Fruit fly (Drosophila melanogaster) whole organism, adult: ENCODE data around the gene CG17349.
A peak's percentile ranks its signal among the peaks of the same experiment; 100 is the strongest.

Source experiments
- CG11617 ChIP-seq: fragments of 200-800 bp; sonication (Bioruptor generic); optimal IDR thresholded peaks from 2 replicates; lab custom pipeline; 2017; ENCODE audit warnings: mild to moderate bottlenecking, missing biosample characterization, missing genetic modification reagents, missing genetic modification characterization
- CG12768 ChIP-seq: fragments of 200-800 bp; sonication (Bioruptor generic); optimal IDR thresholded peaks from 2 replicates; lab custom pipeline; 2017; ENCODE audit warnings: missing biosample characterization, missing genetic modification characterization, mild to moderate bottlenecking, moderate library complexity, missing genetic modification reagents
- CG14711 ChIP-seq: fragments of 200-800 bp; sonication (Bioruptor generic); optimal IDR thresholded peaks from 2 replicates; lab custom pipeline; 2018; ENCODE audit warnings: missing biosample characterization, mild to moderate bottlenecking, missing genetic modification characterization, moderate library complexity
- CG1620 ChIP-seq: fragments of 200-800 bp; sonication (Bioruptor generic); optimal IDR thresholded peaks from 2 replicates; lab custom pipeline; 2016; ENCODE audit warnings: missing biosample characterization, missing genetic modification characterization
- CG33017 ChIP-seq: fragments of 200-800 bp; sonication (Bioruptor generic); optimal IDR thresholded peaks from 2 replicates; lab custom pipeline; 2018; ENCODE audit warnings: missing biosample characterization, mild to moderate bottlenecking, missing genetic modification characterization, moderate library complexity
- CG5204 ChIP-seq: fragments of 200-800 bp; sonication (Bioruptor generic); optimal IDR thresholded peaks from 2 replicates; lab custom pipeline; 2016; ENCODE audit warnings: missing biosample characterization, missing genetic modification characterization
- CG7045 ChIP-seq: fragments of 200-800 bp; sonication (Bioruptor generic); optimal IDR thresholded peaks from 2 replicates; lab custom pipeline; 2017; ENCODE audit warnings: missing biosample characterization, mild to moderate bottlenecking, missing genetic modification characterization
- CG7101 ChIP-seq: fragments of 200-800 bp; sonication (Bioruptor generic); optimal IDR thresholded peaks from 2 replicates; lab custom pipeline; 2018; ENCODE audit warnings: missing biosample characterization, mild to moderate bottlenecking, missing genetic modification characterization, moderate library complexity
- Clk ChIP-seq: fragments of 200-800 bp; sonication (Bioruptor generic); optimal IDR thresholded peaks from 2 replicates; lab custom pipeline; 2017; ENCODE audit warnings: missing biosample characterization, missing genetic modification characterization
- Crg-1 ChIP-seq: fragments of 200-800 bp; sonication (Bioruptor generic); optimal IDR thresholded peaks from 2 replicates; lab custom pipeline; 2016; ENCODE audit warnings: missing biosample characterization, missing genetic modification characterization
- Hr96 ChIP-seq: fragments of 200-800 bp; sonication (Bioruptor generic); optimal IDR thresholded peaks from 2 replicates; lab custom pipeline; 2016; ENCODE audit warnings: missing biosample characterization, missing genetic modification characterization
- Mnt ChIP-seq: fragments of 200-800 bp; sonication (Bioruptor generic); optimal IDR thresholded peaks from 2 replicates; lab custom pipeline; 2016; ENCODE audit warnings: missing biosample characterization, mild to moderate bottlenecking, missing genetic modification characterization
- bab1 ChIP-seq: fragments of 200-800 bp; sonication (Bioruptor generic); optimal IDR thresholded peaks from 3 replicates; lab custom pipeline; 2019; ENCODE audit warnings: missing biosample characterization, mild to moderate bottlenecking, missing genetic modification characterization, moderate library complexity
- cic ChIP-seq: fragments of 200-800 bp; sonication (Bioruptor generic); optimal IDR thresholded peaks from 2 replicates; lab custom pipeline; 2017; ENCODE audit warnings: missing biosample characterization, mild to moderate bottlenecking, missing genetic modification characterization, moderate library complexity
- cnc ChIP-seq, 2 experiments: fragments of >200 bp; optimal IDR thresholded peaks; 2 replicates each; lab custom pipeline; 2017
- kay ChIP-seq: fragments of 200-800 bp; sonication (Bioruptor generic); peaks from one replicate; lab custom pipeline; 2016; ENCODE audit warnings: missing biosample characterization, missing genetic modification characterization, borderline replicate concordance
- ovo ChIP-seq: fragments of 200-800 bp; sonication (Bioruptor generic); optimal IDR thresholded peaks from 2 replicates; lab custom pipeline; 2016; ENCODE audit warnings: missing biosample characterization, missing genetic modification characterization
- pad ChIP-seq: fragments of 200-800 bp; sonication (Bioruptor generic); optimal IDR thresholded peaks from 3 replicates; lab custom pipeline; 2017; ENCODE audit warnings: missing biosample characterization, missing genetic modification characterization, mild to moderate bottlenecking, moderate library complexity, missing genetic modification reagents
- tj ChIP-seq: fragments of 200-800 bp; sonication (Bioruptor generic); optimal IDR thresholded peaks from 3 replicates; lab custom pipeline; 2017; ENCODE audit warnings: missing biosample characterization, mild to moderate bottlenecking, missing genetic modification characterization, moderate library complexity
- toe ChIP-seq: fragments of 200-800 bp; sonication (Bioruptor generic); optimal IDR thresholded peaks from 2 replicates; lab custom pipeline; 2016; ENCODE audit warnings: missing biosample characterization, missing genetic modification characterization

The CG17349 gene

DNA sequence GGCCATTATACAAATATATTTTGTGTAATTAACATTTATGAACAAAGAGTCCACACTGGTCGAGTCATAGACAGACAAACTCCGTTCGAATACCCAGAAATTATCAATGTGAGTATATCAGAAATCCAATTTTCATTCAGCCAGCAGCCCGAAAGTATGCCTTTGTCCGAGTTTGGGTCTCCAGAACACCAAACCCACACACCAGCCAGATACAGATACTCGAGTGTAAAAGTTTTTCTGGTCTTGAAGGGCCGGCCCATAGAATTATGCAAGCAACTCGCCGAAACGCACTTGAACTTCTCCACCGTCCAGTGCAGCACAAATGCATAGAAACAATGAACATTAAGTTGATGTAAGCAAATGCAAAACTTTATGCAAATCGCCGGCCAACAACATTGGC lies 8.4 kb downstream of the CG17349 start:
- TF ChIP-seq CG7045 (GFP tag; lab: Kevin White, UChicago) (no peak), CG12768 (no peak), CG5204 (GFP tag; lab: Kevin White, UChicago) (no peak), CG1620 (GFP tag; lab: Kevin White, UChicago) (no peak), ovo (GFP tag; lab: Kevin White, UChicago) (no peak), kay (GFP tag; lab: Kevin White, UChicago) (no peak), cic (GFP tag; lab: Kevin White, UChicago) (no peak), tj (no peak), CG14711 (tag; lab: Kevin White, UChicago) (no peak), CG11617 (GFP tag; lab: Kevin White, UChicago) (no peak), cnc (optimal IDR thresholded peaks at IDR 0.05; lab: Kevin White, UChicago) (no peak), Crg-1 (GFP tag; lab: Kevin White, UChicago) (no peak), CG33017 (no peak), pad (no peak), Mnt (GFP tag; lab: Kevin White, UChicago) (no peak)

DNA sequence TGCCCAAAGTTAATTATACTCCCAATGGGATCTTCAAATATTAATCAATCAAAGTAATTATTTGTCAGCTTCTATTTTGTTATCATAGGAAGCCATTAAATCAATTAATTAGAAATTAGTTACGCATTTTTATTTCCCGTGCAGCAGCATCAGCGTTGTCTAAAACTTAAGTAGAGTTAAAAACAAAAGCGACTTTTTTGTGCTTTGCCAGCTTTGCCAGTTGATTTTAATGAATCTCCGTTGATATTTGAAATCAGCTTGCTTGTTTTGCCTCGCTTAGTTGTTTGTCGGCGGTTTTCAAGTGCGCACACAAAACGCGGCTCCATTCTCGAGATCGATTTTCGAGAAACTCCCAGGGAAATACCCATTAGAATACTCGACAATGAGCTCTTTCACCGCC lies 10.4 kb downstream of the CG17349 start, which contains the start of gene CG17350:
Gene CG17350 (plus strand): TSS at position 301 of the 400 bp plus-strand sequence.
- no peak for TF ChIP-seq Mnt (GFP tag; lab: Kevin White, UChicago)

DNA sequence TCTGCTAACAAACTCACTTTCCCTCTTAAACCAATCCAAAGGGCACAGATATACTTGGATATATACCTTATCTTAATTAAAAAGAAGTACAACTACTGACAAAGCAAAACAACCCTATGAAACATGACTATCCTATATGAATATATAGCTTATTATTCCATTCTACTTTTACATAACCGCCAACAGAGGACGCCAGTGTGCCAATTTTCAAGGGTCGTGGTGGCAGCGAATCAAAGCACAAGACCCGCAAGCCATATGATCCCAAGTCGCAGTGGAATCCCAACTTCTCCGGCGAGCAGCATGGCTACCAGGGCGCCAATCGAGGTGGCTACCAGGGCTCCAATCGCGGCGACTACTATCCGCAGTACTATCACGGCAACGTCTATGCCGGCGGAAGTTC lies 12.1 kb downstream of the CG17349 start:
- TF ChIP-seq tj (no peak), kay (GFP tag; lab: Kevin White, UChicago) (no peak), bab1 (GFP tag; lab: Kevin White, UChicago) (no peak), Hr96 (no peak), CG7045 (GFP tag; lab: Kevin White, UChicago) (no peak), ovo (GFP tag; lab: Kevin White, UChicago) (no peak), cnc (optimal IDR thresholded peaks at IDR 0.05; lab: Kevin White, UChicago) (no peak), CG7101 (tag; lab: Kevin White, UChicago) (no peak), Mnt (GFP tag; lab: Kevin White, UChicago) (no peak), cic (GFP tag; lab: Kevin White, UChicago) (no peak), CG5204 (GFP tag; lab: Kevin White, UChicago) (no peak), CG12768 (no peak), CG11617 (GFP tag; lab: Kevin White, UChicago) (no peak), Clk (GFP tag; lab: Kevin White, UChicago) (no peak), toe (GFP tag; lab: Kevin White, UChicago) (no peak), Crg-1 (GFP tag; lab: Kevin White, UChicago) (no peak)

DNA sequence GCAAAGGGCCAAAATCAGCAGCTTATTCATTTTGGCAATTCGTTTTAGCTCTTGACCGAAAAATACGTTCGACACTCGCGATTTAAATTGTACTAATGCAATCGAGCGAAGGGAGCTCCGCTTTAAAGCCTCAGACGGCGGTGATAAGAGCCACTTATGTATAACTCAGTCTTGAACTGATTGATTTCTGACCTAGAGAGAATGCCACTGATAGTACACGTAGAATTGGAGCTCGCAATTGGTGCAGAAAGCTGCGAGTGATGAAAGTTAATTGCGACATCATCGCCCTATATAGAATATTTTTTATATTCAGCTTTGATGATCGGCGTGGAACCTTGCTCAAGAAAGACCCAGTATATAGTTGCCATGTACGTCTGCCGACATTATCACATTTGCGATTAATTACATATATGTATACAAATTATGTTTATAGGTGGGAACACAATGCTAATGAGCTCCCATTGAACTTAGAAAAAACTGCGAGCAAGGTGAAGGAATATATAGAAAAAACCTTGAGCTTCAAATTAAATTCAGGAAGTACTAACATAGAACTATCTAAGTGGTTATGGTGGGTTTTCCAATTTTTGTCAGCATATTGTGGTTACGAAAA lies 16.0 kb downstream of the CG17349 start, which contains the start of gene fon:
Gene fon (minus strand): TSS at position 100 of the 610 bp plus-strand sequence.
- TF ChIP-seq CG7045 (GFP tag; lab: Kevin White, UChicago) (no peak), CG11617 (GFP tag; lab: Kevin White, UChicago) (no peak), kay (GFP tag; lab: Kevin White, UChicago) (peak; percentile 62), tj (no peak), Clk (GFP tag; lab: Kevin White, UChicago) (no peak), cic (GFP tag; lab: Kevin White, UChicago) (peak; percentile 55), CG33017 (no peak)

DNA sequence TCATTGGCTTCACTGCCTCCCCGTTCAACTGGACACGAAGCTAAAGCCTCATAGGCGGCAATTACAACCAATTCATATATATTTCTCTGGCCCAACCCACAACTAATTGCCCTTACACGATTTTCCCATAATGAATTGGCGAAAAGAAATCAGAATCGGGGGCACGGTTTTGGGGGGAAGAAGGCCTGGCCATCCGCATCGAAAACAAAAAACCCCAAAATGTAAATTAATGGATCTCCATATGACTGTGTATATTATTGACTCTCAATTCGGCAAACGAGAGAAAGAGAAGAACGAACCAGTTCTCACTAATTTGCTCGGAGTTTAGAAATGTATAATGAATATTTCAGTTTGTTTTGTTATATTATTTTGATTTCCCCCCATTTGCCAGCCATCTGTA lies 18.7 kb downstream of the CG17349 start:
- no peak for TF ChIP-seq Crg-1 (GFP tag; lab: Kevin White, UChicago)
- TF ChIP-seq Mnt (GFP tag; lab: Kevin White, UChicago): no peak
- TF ChIP-seq bab1 (GFP tag; lab: Kevin White, UChicago): no peak
- no peak for TF ChIP-seq kay (GFP tag; lab: Kevin White, UChicago)
- no peak for TF ChIP-seq cnc (optimal IDR thresholded peaks at IDR 0.05; lab: Kevin White, UChicago)
- no peak for TF ChIP-seq CG12768
- no peak for TF ChIP-seq tj
- no peak for TF ChIP-seq ovo (GFP tag; lab: Kevin White, UChicago)
- no peak for TF ChIP-seq Hr96
- TF ChIP-seq CG1620 (GFP tag; lab: Kevin White, UChicago): no peak
- TF ChIP-seq CG7101 (tag; lab: Kevin White, UChicago): no peak
- no peak for TF ChIP-seq Clk (GFP tag; lab: Kevin White, UChicago)
- no peak for TF ChIP-seq CG14711 (tag; lab: Kevin White, UChicago)

DNA sequence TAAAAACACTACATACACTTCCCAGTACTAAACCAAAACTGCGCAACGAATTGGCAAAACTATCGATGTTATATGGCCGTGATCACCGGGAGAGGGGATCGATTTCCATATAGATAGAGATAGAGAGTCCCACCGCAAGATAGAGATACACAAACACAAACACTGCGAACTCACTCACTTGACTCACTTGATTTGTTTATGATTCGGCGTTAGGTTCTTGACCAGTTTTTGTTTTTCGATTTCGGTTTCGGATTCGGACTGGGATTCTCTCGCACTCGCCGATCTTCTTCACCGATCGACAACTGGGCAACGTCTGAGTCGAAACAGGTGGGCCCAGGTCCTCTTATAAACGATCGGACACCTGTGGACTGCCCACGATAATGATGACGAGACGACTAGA lies 19.5 kb downstream of the CG17349 start, which contains the start of gene CG17549:
Gene CG17549 (minus strand): TSS at position 327 of the 400 bp plus-strand sequence.
- TF ChIP-seq Hr96 (no peak), toe (GFP tag; lab: Kevin White, UChicago) (no peak), Mnt (GFP tag; lab: Kevin White, UChicago) (no peak), CG7101 (tag; lab: Kevin White, UChicago) (no peak), cnc (optimal IDR thresholded peaks at IDR 0.05; lab: Kevin White, UChicago) (no peak), CG12768 (no peak)

DNA sequence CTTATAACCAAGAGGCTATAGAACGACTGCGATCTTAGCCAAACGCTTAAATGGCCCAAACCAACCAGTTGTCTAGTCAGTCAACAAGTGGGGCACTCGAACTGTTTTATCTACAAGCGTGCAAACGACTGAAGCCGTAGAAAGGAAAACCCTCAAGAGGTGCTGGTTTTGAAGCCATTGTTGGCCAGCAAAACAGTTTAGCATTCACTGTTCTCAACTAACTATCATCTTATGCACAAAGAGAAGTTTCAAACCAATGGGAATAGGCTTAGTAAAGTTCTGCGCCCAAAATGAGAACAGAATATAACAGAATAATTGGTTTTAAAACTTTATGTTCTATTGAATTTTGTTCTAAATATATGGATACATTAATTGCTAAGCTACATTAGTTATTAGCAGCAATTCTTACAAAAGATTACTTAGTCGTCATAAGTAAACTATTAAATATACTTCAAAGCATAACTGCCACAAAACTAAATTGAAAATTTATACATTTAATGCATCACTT lies 23.5 kb downstream of the CG17349 start, which contains the start of gene CG31798:
Gene CG31798 (plus strand): TSS at position 458 of the 508 bp plus-strand sequence.
- no peak for TF ChIP-seq CG7045 (GFP tag; lab: Kevin White, UChicago)
- TF ChIP-seq bab1 (GFP tag; lab: Kevin White, UChicago): no peak
- TF ChIP-seq CG11617 (GFP tag; lab: Kevin White, UChicago): no peak
